Worm (Caenorhabditis elegans) whole organism, young adult: Measurements from ENCODE around the gene cutl-19.

Experiments used
- ama-1 ChIP-seq, 3 experiments: fragments of 150-350 bp in 1 of 3; sonication (generic microtip) in 2 of 3; optimal IDR thresholded peaks; 2 replicates each; lab custom pipeline; 2014 to 2018; ENCODE audit warnings: missing biosample characterization in 2 of 3, missing genetic modification characterization in 2 of 3, missing genetic modification reagents in 2 of 3
- dpl-1 ChIP-seq: fragments of 150-350 bp; optimal IDR thresholded peaks from 2 replicates; lab custom pipeline; 2014; ENCODE audit warnings: missing biosample characterization, missing genetic modification reagents, missing genetic modification characterization
- him-1 ChIP-seq: sonication (generic microtip); optimal IDR thresholded peaks from 2 replicates; lab custom pipeline; 2016; ENCODE audit warnings: missing genotype, missing genetic modification reagents, missing genetic modification characterization, missing compliant biosample characterization
- hsf-1 ChIP-seq: fragments of 200-800 bp; sonication (Bioruptor generic); IDR thresholded peaks from 2 replicates; pipeline ENCODE4 v1.3.6; 2022; ENCODE audit warnings: missing genetic modification reagents, missing genetic modification characterization, missing compliant biosample characterization
- mel-28 ChIP-seq: sonication (generic microtip); optimal IDR thresholded peaks from 2 replicates; lab custom pipeline; 2016; ENCODE audit warnings: borderline replicate concordance, mild to moderate bottlenecking, missing genetic modification characterization, missing compliant biosample characterization
- nfya-1 ChIP-seq: sonication (generic microtip); optimal IDR thresholded peaks from 2 replicates; lab custom pipeline; 2017; ENCODE audit warnings: antibody characterized with exemption, missing compliant biosample characterization, missing genetic modification characterization, borderline replicate concordance; ENCODE audit not compliant: insufficient read depth
- nhr-90 ChIP-seq: sonication (generic microtip); optimal IDR thresholded peaks from 2 replicates; lab custom pipeline; 2016; ENCODE audit warnings: missing genotype, mild to moderate bottlenecking, missing genetic modification characterization, missing compliant biosample characterization
- tbp1 ChIP-seq: fragments of 200-800 bp; sonication (Bioruptor generic); optimal IDR thresholded peaks from 2 replicates; lab custom pipeline; 2018; ENCODE audit warnings: mild to moderate bottlenecking, missing genetic modification characterization, missing compliant biosample characterization
- unc-62 ChIP-seq: fragments of 150-350 bp; optimal IDR thresholded peaks from 2 replicates; lab custom pipeline; 2014; ENCODE audit warnings: missing biosample characterization, missing genetic modification reagents, missing genetic modification characterization
- ztf-3 ChIP-seq: fragments of 200-800 bp; sonication (Bioruptor generic); optimal IDR thresholded peaks from 2 replicates; lab custom pipeline; 2018; ENCODE audit warnings: mild to moderate bottlenecking, missing genetic modification characterization, missing compliant biosample characterization

- TF ChIP-seq ama-1 (optimal IDR thresholded peaks at IDR 0.05; lab: Kevin White, UChicago) (no peak), ama-1 (GFP tag; optimal IDR thresholded peaks at IDR 0.05; lab: Kevin White, UChicago) (no peak), dpl-1 (GFP tag; lab: Kevin White, UChicago) (no peak), unc-62 (no peak), nhr-90 (tag; lab: Kevin White, UChicago) (no peak), nfya-1 (tag; lab: Kevin White, UChicago) (no peak), him-1 (no peak), mel-28 (no peak), hsf-1 (no peak), tbp1 (GFP tag; lab: Kevin White, UChicago) (no peak), ztf-3 (GFP tag; lab: Kevin White, UChicago) (no peak)
These were observed 14.1 kb downstream of the cutl-19 start for ce11 chrIII:5203310-5203709.
